Worm (Caenorhabditis elegans) whole organism, L2 larva: ENCODE data around the gene Y20C6A.1.

Experiments
- alr-1 ChIP-seq: fragments of 150-350 bp; optimal IDR thresholded peaks from 2 replicates; lab custom pipeline; 2014; ENCODE audit warnings: missing biosample characterization, missing genetic modification characterization
- blmp-1 ChIP-seq: sonication (generic microtip); optimal IDR thresholded peaks from 2 replicates; lab custom pipeline; 2017; ENCODE audit warnings: missing genetic modification characterization, mild to moderate bottlenecking, missing compliant biosample characterization, antibody characterized with exemption, moderate library complexity; ENCODE audit not compliant: insufficient read depth
- nhr-12 ChIP-seq: fragments of 150-350 bp; optimal IDR thresholded peaks from 2 replicates; lab custom pipeline; 2014; ENCODE audit warnings: missing biosample characterization, missing genetic modification characterization
- nhr-237 ChIP-seq: fragments of 150-350 bp; optimal IDR thresholded peaks from 2 replicates; lab custom pipeline; 2014; ENCODE audit warnings: missing biosample characterization, missing genetic modification characterization
- snpc-4 ChIP-seq: fragments of 150-350 bp; optimal IDR thresholded peaks from 2 replicates; lab custom pipeline; 2014; ENCODE audit warnings: missing biosample characterization, missing genetic modification characterization
- unc-55 ChIP-seq: fragments of 150-350 bp; sonication (generic microtip); optimal IDR thresholded peaks from 3 replicates; lab custom pipeline; 2014; ENCODE audit warnings: missing biosample characterization, missing genetic modification reagents, missing genetic modification characterization
- unc-62 ChIP-seq: fragments of 150-350 bp; optimal IDR thresholded peaks from 2 replicates; lab custom pipeline; 2014; ENCODE audit warnings: missing biosample characterization, missing genetic modification reagents, missing genetic modification characterization
- ztf-4 ChIP-seq: fragments of 150-350 bp; optimal IDR thresholded peaks from 2 replicates; lab custom pipeline; 2014; ENCODE audit warnings: missing biosample characterization, missing genetic modification characterization

ce11 chrV:17377140-17377539 is 595 bp upstream of the Y20C6A.1 start, which contains the start of gene fbxb-7:
- TF ChIP-seq blmp-1 (tag; lab: Kevin White, UChicago): no peak
- no peak for TF ChIP-seq unc-55 (GFP tag; lab: Kevin White, UChicago)
- TF ChIP-seq nhr-237 (tag; lab: Kevin White, UChicago): no peak
- no peak for TF ChIP-seq ztf-4 (tag; lab: Kevin White, UChicago)
- no peak for TF ChIP-seq snpc-4 (tag; lab: Kevin White, UChicago)
- no peak for TF ChIP-seq alr-1 (tag; lab: Kevin White, UChicago)
- no peak for TF ChIP-seq nhr-12 (tag; lab: Kevin White, UChicago)
- TF ChIP-seq unc-62: no peak
